Comparison of ENCODE assay signal across 3 worm cellular contexts in the genomic region with DNA sequence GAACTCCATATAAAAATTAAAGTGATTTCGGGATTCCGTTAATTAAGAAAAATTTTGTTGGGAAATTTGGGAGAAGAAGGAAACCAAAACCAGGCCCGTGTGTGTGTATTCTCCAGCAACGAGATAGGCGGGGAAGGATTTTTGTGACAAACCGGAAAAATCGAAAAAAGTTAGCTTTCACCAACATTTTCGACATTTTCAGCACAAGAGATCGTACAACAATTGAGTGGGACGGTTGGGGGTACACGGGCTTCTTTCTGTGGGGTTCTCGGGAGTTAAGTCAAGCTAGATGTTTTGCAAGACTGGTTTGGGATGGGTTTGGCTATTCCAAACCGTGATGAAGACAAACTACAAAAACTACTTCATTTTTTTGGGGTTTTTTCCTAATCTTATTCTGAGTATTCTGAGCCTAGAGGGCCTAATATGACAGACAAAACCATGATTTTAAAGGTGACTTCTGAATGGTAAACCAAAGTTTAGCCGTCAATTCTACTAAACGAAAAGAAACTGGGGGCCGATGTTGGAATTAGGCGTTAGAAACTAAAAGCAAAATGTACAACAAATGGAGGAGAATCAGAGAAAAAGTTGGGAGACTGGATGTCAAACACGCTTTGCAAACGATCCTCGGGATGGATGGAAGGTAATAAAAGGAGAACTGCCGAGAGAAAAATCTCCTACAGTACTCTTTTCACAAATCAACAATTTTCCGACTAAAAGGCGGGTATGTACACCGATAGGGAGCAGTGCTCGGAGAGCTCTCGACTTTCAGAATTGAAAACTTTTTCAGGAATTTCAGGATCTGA.
TF ChIP-seq lines count a peak whose summit lies in the region.

No protein-coding gene starts in this region.

TF ChIP-seq in whole organism, L2 larva, 48 proteins besides CTCF, POLR2A, EP300 and RAD21 (continued from another document):
- TF ChIP-seq lin-39 (tag; optimal IDR thresholded peaks at IDR 0.05; lab: Kevin White, UChicago) = no peak
- peak; percentile 11 for TF ChIP-seq ztf-4 (tag; optimal IDR thresholded peaks at IDR 0.05; lab: Kevin White, UChicago)
- no peak for TF ChIP-seq lin-13 (GFP tag; optimal IDR thresholded peaks at IDR 0.05; lab: Kevin White, UChicago)
- TF ChIP-seq lsy-2 (tag; optimal IDR thresholded peaks at IDR 0.05; lab: Kevin White, UChicago) = peak; percentile 6 to 20

TF ChIP-seq in whole organism, L4 larva, 104 proteins besides CTCF, POLR2A, EP300 and RAD21 (continued from another document):
- TF ChIP-seq nhr-237 (tag; optimal IDR thresholded peaks at IDR 0.05; lab: Kevin White, UChicago) (no peak), dmd-8 (GFP tag; IDR thresholded peaks at IDR 0.05; lab: Robert Waterston, UW) (0 out of 2 replicates have a peak, but pooled peaks have one; percentile 61), dmd-9 (GFP tag; IDR thresholded peaks at IDR 0.05; lab: Robert Waterston, UW) (peak; percentile 2; the same call in 1 of the 2 replicates), madf-9 (GFP tag; conservative IDR thresholded peaks at IDR 0.05; lab: Robert Waterston, UW) (peak; percentile 4; the same call in 1 of the 2 replicates), mdl-1 (tag; optimal IDR thresholded peaks at IDR 0.05; lab: Kevin White, UChicago) (peak in 1 of 2 experiments; percentile 7), ZK546.5 (tag; optimal IDR thresholded peaks at IDR 0.05; lab: Kevin White, UChicago) (no peak), zip-11 (GFP tag; IDR thresholded peaks at IDR 0.05; lab: Robert Waterston, UW) (no peak; the same call in 1 of the 2 replicates), egl-43 (GFP tag; IDR thresholded peaks at IDR 0.05; lab: Robert Waterston, UW) (peak; percentile 87), nhr-25 (tag; optimal IDR thresholded peaks at IDR 0.05; lab: Kevin White, UChicago; ENCODE audit: borderline replicate concordance, insufficient read depth) (peak; percentile 72), snpc-1.2 (GFP tag; IDR thresholded peaks at IDR 0.05; lab: Robert Waterston, UW) (peak; percentile 70), F49E8.2 (tag; optimal IDR thresholded peaks at IDR 0.05; lab: Kevin White, UChicago; ENCODE audit: borderline replicate concordance) (no peak), aly-2 (tag; optimal IDR thresholded peaks at IDR 0.05; lab: Kevin White, UChicago) (no peak), daf-19 (GFP tag; conservative IDR thresholded peaks at IDR 0.05; lab: Robert Waterston, UW) (peak; percentile 70; the same call in 1 of the 2 replicates), aha-1 (tag; lab: Kevin White, UChicago) (peak; percentile 88), ceh-20 (GFP tag; IDR thresholded peaks at IDR 0.05; lab: Robert Waterston, UW) (peak; percentile 74), mdt-29 (GFP tag; IDR thresholded peaks at IDR 0.05; lab: Robert Waterston, UW) (peak; percentile 21; the same call in 1 of the 2 replicates), sdz-12 (GFP tag; optimal IDR thresholded peaks at IDR 0.05; lab: Kevin White, UChicago) (peak; percentile 38), ceh-28 (tag; optimal IDR thresholded peaks at IDR 0.05; lab: Kevin White, UChicago) (no peak), tra-1 (GFP tag; IDR thresholded peaks at IDR 0.05; lab: Robert Waterston, UW) (peak; percentile 39; the same call in 1 of the 2 replicates)
TF ChIP-seq in whole organism, L4 larva: peak in this region for 43.

TF ChIP-seq in whole organism, young adult, 124 proteins besides CTCF, POLR2A, EP300 and RAD21 (continued from another document):
- TF ChIP-seq F57C9.4 (tag; optimal IDR thresholded peaks at IDR 0.05; lab: Kevin White, UChicago) (no peak), pbrm-1 (GFP tag; IDR thresholded peaks at IDR 0.05; lab: Robert Waterston, UW) (peak; percentile 33; the same call in 1 of the 2 replicates), ekl-4 (GFP tag; IDR thresholded peaks at IDR 0.05; lab: Robert Waterston, UW) (peak; percentile 48), lin-35 (GFP tag; optimal IDR thresholded peaks at IDR 0.05; lab: Kevin White, UChicago) (peak in 2 of 3 experiments; percentile 10 to 11), let-607 (tag; optimal IDR thresholded peaks at IDR 0.05; lab: Kevin White, UChicago) (peak in 1 of 2 experiments; percentile 23), nhr-90 (tag; optimal IDR thresholded peaks at IDR 0.05; lab: Kevin White, UChicago) (no peak), F55B11.4 (tag; optimal IDR thresholded peaks at IDR 0.05; lab: Kevin White, UChicago; ENCODE audit: borderline replicate concordance, insufficient read depth) (no peak), zim-3 (tag; optimal IDR thresholded peaks at IDR 0.05; lab: Kevin White, UChicago) (peak; percentile 70), sptf-2 (GFP tag; optimal IDR thresholded peaks at IDR 0.05; lab: Kevin White, UChicago) (no peak), hsf-1 (GFP tag; IDR thresholded peaks at IDR 0.05; lab: Robert Waterston, UW) (peak; percentile 57), ets-4 (GFP tag; optimal IDR thresholded peaks at IDR 0.05; lab: Kevin White, UChicago) (no peak), F37B4.10 (GFP tag; IDR thresholded peaks at IDR 0.05; lab: Robert Waterston, UW) (no peak), ceh-91 (GFP tag; IDR thresholded peaks at IDR 0.05; lab: Robert Waterston, UW) (no peak), aptf-2 (GFP tag; conservative IDR thresholded peaks at IDR 0.05; lab: Robert Waterston, UW) (0 out of 2 replicates have a peak, but pooled peaks have one; percentile 49), ceh-27 (GFP tag; optimal IDR thresholded peaks at IDR 0.05; lab: Kevin White, UChicago) (no peak), lag-1 (GFP tag; IDR thresholded peaks at IDR 0.05; lab: Robert Waterston, UW) (0 out of 2 replicates have a peak, but pooled peaks have one; percentile 10), T07F8.4 (tag; optimal IDR thresholded peaks at IDR 0.05; lab: Kevin White, UChicago) (no peak), lir-1 (GFP tag; conservative IDR thresholded peaks at IDR 0.05; lab: Robert Waterston, UW) (no peak), attf-6 (GFP tag; IDR thresholded peaks at IDR 0.05; lab: Robert Waterston, UW) (no peak), egl-44 (GFP tag; IDR thresholded peaks at IDR 0.05; lab: Robert Waterston, UW) (peak; percentile 19; the same call in 1 of the 2 replicates), Y53F4B.3 (GFP tag; IDR thresholded peaks at IDR 0.05; lab: Robert Waterston, UW) (peak; percentile 3; the same call in 1 of the 2 replicates), mes-4 (tag; optimal IDR thresholded peaks at IDR 0.05; lab: Kevin White, UChicago) (no peak), egl-18 (GFP tag; IDR thresholded peaks at IDR 0.05; lab: Robert Waterston, UW) (no peak), F10E7.11 (tag; optimal IDR thresholded peaks at IDR 0.05; lab: Kevin White, UChicago) (peak; percentile 36), fkh-3 (tag; optimal IDR thresholded peaks at IDR 0.05; lab: Kevin White, UChicago) (no peak), F22D6.2 (tag; optimal IDR thresholded peaks at IDR 0.05; lab: Kevin White, UChicago) (no peak), ceh-40 (GFP tag; IDR thresholded peaks at IDR 0.05; lab: Robert Waterston, UW) (peak; percentile 48; the same call in 1 of the 2 replicates), snpc-4 (GFP tag; optimal IDR thresholded peaks at IDR 0.05; lab: Kevin White, UChicago) (no peak), snpc-4 (tag; optimal IDR thresholded peaks at IDR 0.05; lab: Kevin White, UChicago) (no peak), F57A8.1 (GFP tag; optimal IDR thresholded peaks at IDR 0.05; lab: Kevin White, UChicago) (no peak), nhr-27 (tag; optimal IDR thresholded peaks at IDR 0.05; lab: Kevin White, UChicago) (peak; percentile 9), ama-1 (optimal IDR thresholded peaks at IDR 0.05; lab: Kevin White, UChicago) (peak; percentile 93), ama-1 (GFP tag; optimal IDR thresholded peaks at IDR 0.05; lab: Kevin White, UChicago) (no peak), somi-1 (GFP tag; optimal IDR thresholded peaks at IDR 0.05; lab: Kevin White, UChicago) (peak; percentile 32), snpc-3.4 (tag; optimal IDR thresholded peaks at IDR 0.05; lab: Kevin White, UChicago) (no peak), ztf-28 (GFP tag; IDR thresholded peaks at IDR 0.05; lab: Robert Waterston, UW) (peak; percentile 58; the same call in 1 of the 2 replicates), ztf-25 (GFP tag; IDR thresholded peaks at IDR 0.05; lab: Robert Waterston, UW) (no peak), Y79H2A.3 (GFP tag; conservative IDR thresholded peaks at IDR 0.05; lab: Robert Waterston, UW) (no peak), pha-4 (tag; optimal IDR thresholded peaks at IDR 0.05; lab: Kevin White, UChicago) (no peak), F23B12.7 (tag; optimal IDR thresholded peaks at IDR 0.05; lab: Kevin White, UChicago; ENCODE audit: insufficient read depth) (no peak), madf-8 (GFP tag; conservative IDR thresholded peaks at IDR 0.05; lab: Robert Waterston, UW) (no peak), nhr-120 (GFP tag; IDR thresholded peaks at IDR 0.05; lab: Robert Waterston, UW) (no peak), C06A6.2 (GFP tag; conservative IDR thresholded peaks at IDR 0.05; lab: Robert Waterston, UW) (no peak; the same call in none of the 2 replicates), ztf-3 (GFP tag; optimal IDR thresholded peaks at IDR 0.05; lab: Kevin White, UChicago) (no peak), mxl-1 (tag; optimal IDR thresholded peaks at IDR 0.05; lab: Kevin White, UChicago) (no peak), cebp-2 (GFP tag; IDR thresholded peaks at IDR 0.05; lab: Robert Waterston, UW) (no peak), rec-8 (tag; optimal IDR thresholded peaks at IDR 0.05; lab: Kevin White, UChicago) (no peak), repo-1 (tag; optimal IDR thresholded peaks at IDR 0.05; lab: Kevin White, UChicago) (no peak), nhr-80 (tag; optimal IDR thresholded peaks at IDR 0.05; lab: Kevin White, UChicago) (no peak), lin-54 (GFP tag; optimal IDR thresholded peaks at IDR 0.05; lab: Kevin White, UChicago) (peak; percentile 4), Y56A3A.18 (GFP tag; IDR thresholded peaks at IDR 0.05; lab: Robert Waterston, UW) (peak; percentile 12; the same call in 1 of the 2 replicates), B0035.1 (tag; optimal IDR thresholded peaks at IDR 0.05; lab: Kevin White, UChicago) (no peak), aptf-3 (GFP tag; IDR thresholded peaks at IDR 0.05; lab: Robert Waterston, UW) (no peak)
TF ChIP-seq in whole organism, young adult: peak in this region for 43.
